Worm (Caenorhabditis elegans) whole organism, L2 larva: Measurements from ENCODE around the gene srx-33.

ENCODE experiments used
- C34F6.9 ChIP-seq: fragments of 150-350 bp; optimal IDR thresholded peaks from 2 replicates; lab custom pipeline; 2014; ENCODE audit warnings: missing biosample characterization, missing genetic modification characterization
- F13H6.1 ChIP-seq: sonication (generic microtip); optimal IDR thresholded peaks from 2 replicates; lab custom pipeline; 2016; ENCODE audit warnings: missing genetic modification characterization, missing compliant biosample characterization
- R02D3.7 ChIP-seq: fragments of 150-350 bp; optimal IDR thresholded peaks from 2 replicates; lab custom pipeline; 2014; ENCODE audit warnings: missing biosample characterization, missing genetic modification characterization
- Y55F3AM.14 ChIP-seq: fragments of 200-800 bp; sonication (Bioruptor generic); optimal IDR thresholded peaks from 2 replicates; lab custom pipeline; 2018; ENCODE audit warnings: mild to moderate bottlenecking, missing genetic modification characterization, missing compliant biosample characterization
- ZK546.5 ChIP-seq: sonication (generic microtip); optimal IDR thresholded peaks from 2 replicates; lab custom pipeline; 2017; ENCODE audit warnings: missing biosample characterization, missing genetic modification characterization
- ama-1 ChIP-seq: fragments of 150-350 bp; optimal IDR thresholded peaks from 2 replicates; lab custom pipeline; 2018; ENCODE audit warnings: inconsistent platforms
- blmp-1 ChIP-seq: sonication (generic microtip); optimal IDR thresholded peaks from 2 replicates; lab custom pipeline; 2017; ENCODE audit warnings: missing genetic modification characterization, mild to moderate bottlenecking, missing compliant biosample characterization, antibody characterized with exemption, moderate library complexity; ENCODE audit not compliant: insufficient read depth
- ceh-16 ChIP-seq: fragments of 150-350 bp; optimal IDR thresholded peaks from 2 replicates; lab custom pipeline; 2014; ENCODE audit warnings: missing biosample characterization, missing genetic modification characterization
- ceh-82 ChIP-seq: fragments of 150-350 bp; optimal IDR thresholded peaks from 2 replicates; lab custom pipeline; 2014; ENCODE audit warnings: missing biosample characterization, missing genetic modification characterization
- crh-2 ChIP-seq: sonication (generic microtip); optimal IDR thresholded peaks from 2 replicates; lab custom pipeline; 2017; ENCODE audit warnings: missing biosample characterization, missing genetic modification characterization
- dmd-4 ChIP-seq: sonication (generic microtip); optimal IDR thresholded peaks from 2 replicates; lab custom pipeline; 2017; ENCODE audit warnings: missing biosample characterization, missing genetic modification characterization
- egl-27 ChIP-seq: sonication (generic microtip); optimal IDR thresholded peaks from 3 replicates; lab custom pipeline; 2017; ENCODE audit warnings: missing biosample characterization, missing genetic modification reagents, missing genetic modification characterization
- elt-1 ChIP-seq: fragments of 150-350 bp; optimal IDR thresholded peaks from 2 replicates; lab custom pipeline; 2014; ENCODE audit warnings: missing biosample characterization, missing genetic modification characterization
- fos-1 ChIP-seq: fragments of 150-350 bp; optimal IDR thresholded peaks from 2 replicates; lab custom pipeline; 2014; ENCODE audit warnings: missing biosample characterization, missing genetic modification characterization
- gmeb-1 ChIP-seq: fragments of 150-350 bp; optimal IDR thresholded peaks from 2 replicates; lab custom pipeline; 2014; ENCODE audit warnings: missing biosample characterization, missing genetic modification characterization
- lin-13 ChIP-seq: fragments of 150-350 bp; optimal IDR thresholded peaks from 2 replicates; lab custom pipeline; 2014; ENCODE audit warnings: missing biosample characterization, missing genetic modification reagents, missing genetic modification characterization
- lin-39 ChIP-seq: fragments of 150-350 bp; optimal IDR thresholded peaks from 2 replicates; lab custom pipeline; 2014; ENCODE audit warnings: missing biosample characterization, missing genetic modification reagents, missing genetic modification characterization
- lsy-2 ChIP-seq, 2 experiments: fragments of 150-350 bp in 1 of 2; sonication (generic microtip) in 1 of 2; optimal IDR thresholded peaks; 2 replicates each; lab custom pipeline; 2014 to 2017; ENCODE audit warnings: missing biosample characterization in 2 of 2, missing genetic modification characterization in 2 of 2
- mab-5 ChIP-seq: fragments of 150-350 bp; optimal IDR thresholded peaks from 2 replicates; lab custom pipeline; 2014; ENCODE audit warnings: missing biosample characterization, missing genetic modification characterization
- mbf-1 ChIP-seq: sonication (generic microtip); optimal IDR thresholded peaks from 2 replicates; lab custom pipeline; 2017; ENCODE audit warnings: missing biosample characterization, missing genetic modification characterization
- mdl-1 ChIP-seq, 2 experiments: fragments of 150-350 bp in 1 of 2; sonication (generic microtip) in 1 of 2; optimal IDR thresholded peaks; 2 replicates each; lab custom pipeline; 2017; ENCODE audit warnings: missing biosample characterization in 2 of 2, missing genetic modification characterization in 2 of 2
- nhr-10 ChIP-seq: sonication (generic microtip); optimal IDR thresholded peaks from 2 replicates; lab custom pipeline; 2017; ENCODE audit warnings: missing biosample characterization, missing genetic modification characterization
- nhr-11 ChIP-seq: fragments of 150-350 bp; optimal IDR thresholded peaks from 2 replicates; lab custom pipeline; 2014; ENCODE audit warnings: missing biosample characterization, missing genetic modification characterization
- nhr-12 ChIP-seq: fragments of 150-350 bp; optimal IDR thresholded peaks from 2 replicates; lab custom pipeline; 2014; ENCODE audit warnings: missing biosample characterization, missing genetic modification characterization
- nhr-129 ChIP-seq: fragments of 150-350 bp; optimal IDR thresholded peaks from 2 replicates; lab custom pipeline; 2014; ENCODE audit warnings: missing biosample characterization, missing genetic modification characterization
- nhr-21 ChIP-seq: fragments of 150-350 bp; optimal IDR thresholded peaks from 2 replicates; lab custom pipeline; 2014; ENCODE audit warnings: missing biosample characterization, missing genetic modification characterization
- nhr-23 ChIP-seq: fragments of 150-350 bp; optimal IDR thresholded peaks from 2 replicates; lab custom pipeline; 2014; ENCODE audit warnings: missing biosample characterization, missing genetic modification reagents, missing genetic modification characterization
- nhr-237 ChIP-seq: fragments of 150-350 bp; optimal IDR thresholded peaks from 2 replicates; lab custom pipeline; 2014; ENCODE audit warnings: missing biosample characterization, missing genetic modification characterization
- nhr-25 ChIP-seq: fragments of 150-350 bp; sonication (generic microtip); optimal IDR thresholded peaks from 3 replicates; lab custom pipeline; 2014; ENCODE audit warnings: missing biosample characterization, missing genetic modification characterization
- nhr-6 ChIP-seq: fragments of 150-350 bp; optimal IDR thresholded peaks from 2 replicates; lab custom pipeline; 2014; ENCODE audit warnings: missing biosample characterization, missing genetic modification characterization
- nhr-77 ChIP-seq: fragments of 150-350 bp; optimal IDR thresholded peaks from 2 replicates; lab custom pipeline; 2014; ENCODE audit warnings: missing biosample characterization, missing genetic modification characterization
- peb-1 ChIP-seq: fragments of 150-350 bp; optimal IDR thresholded peaks from 2 replicates; lab custom pipeline; 2014; ENCODE audit warnings: missing biosample characterization, missing genetic modification characterization
- sem-4 ChIP-seq: fragments of 150-350 bp; optimal IDR thresholded peaks from 2 replicates; lab custom pipeline; 2014; ENCODE audit warnings: missing biosample characterization, missing genetic modification reagents, missing genetic modification characterization
- sma-3 ChIP-seq: sonication (generic microtip); optimal IDR thresholded peaks from 2 replicates; lab custom pipeline; 2016; ENCODE audit warnings: missing genetic modification reagents, missing genetic modification characterization, missing compliant biosample characterization
- sma-9 ChIP-seq, 2 experiments: fragments of 150-350 bp in 1 of 2; sonication (generic microtip) in 1 of 2; optimal IDR thresholded peaks; 2 replicates each; lab custom pipeline; 2014 to 2016; ENCODE audit warnings: missing genetic modification characterization in 2 of 2, mild to moderate bottlenecking in 1 of 2, missing biosample characterization in 1 of 2, missing compliant biosample characterization in 1 of 2, missing genetic modification reagents in 1 of 2, moderate library complexity in 1 of 2
- snpc-4 ChIP-seq: fragments of 150-350 bp; optimal IDR thresholded peaks from 2 replicates; lab custom pipeline; 2014; ENCODE audit warnings: missing biosample characterization, missing genetic modification characterization
- unc-55 ChIP-seq: fragments of 150-350 bp; sonication (generic microtip); optimal IDR thresholded peaks from 3 replicates; lab custom pipeline; 2014; ENCODE audit warnings: missing biosample characterization, missing genetic modification reagents, missing genetic modification characterization
- zag-1 ChIP-seq: fragments of 150-350 bp; optimal IDR thresholded peaks from 2 replicates; lab custom pipeline; 2014; ENCODE audit warnings: missing biosample characterization, missing genetic modification characterization
- ztf-1 ChIP-seq: fragments of 200-800 bp; sonication (Bioruptor generic); conservative IDR thresholded peaks from 2 replicates; pipeline ENCODE4 v1.3.6; 2022; ENCODE audit warnings: missing genetic modification characterization, missing compliant biosample characterization
- ztf-11 ChIP-seq: sonication (generic microtip); optimal IDR thresholded peaks from 2 replicates; lab custom pipeline; 2017; ENCODE audit warnings: missing biosample characterization, missing genetic modification characterization
- ztf-4 ChIP-seq: fragments of 150-350 bp; optimal IDR thresholded peaks from 2 replicates; lab custom pipeline; 2014; ENCODE audit warnings: missing biosample characterization, missing genetic modification characterization

The srx-33 gene

DNA sequence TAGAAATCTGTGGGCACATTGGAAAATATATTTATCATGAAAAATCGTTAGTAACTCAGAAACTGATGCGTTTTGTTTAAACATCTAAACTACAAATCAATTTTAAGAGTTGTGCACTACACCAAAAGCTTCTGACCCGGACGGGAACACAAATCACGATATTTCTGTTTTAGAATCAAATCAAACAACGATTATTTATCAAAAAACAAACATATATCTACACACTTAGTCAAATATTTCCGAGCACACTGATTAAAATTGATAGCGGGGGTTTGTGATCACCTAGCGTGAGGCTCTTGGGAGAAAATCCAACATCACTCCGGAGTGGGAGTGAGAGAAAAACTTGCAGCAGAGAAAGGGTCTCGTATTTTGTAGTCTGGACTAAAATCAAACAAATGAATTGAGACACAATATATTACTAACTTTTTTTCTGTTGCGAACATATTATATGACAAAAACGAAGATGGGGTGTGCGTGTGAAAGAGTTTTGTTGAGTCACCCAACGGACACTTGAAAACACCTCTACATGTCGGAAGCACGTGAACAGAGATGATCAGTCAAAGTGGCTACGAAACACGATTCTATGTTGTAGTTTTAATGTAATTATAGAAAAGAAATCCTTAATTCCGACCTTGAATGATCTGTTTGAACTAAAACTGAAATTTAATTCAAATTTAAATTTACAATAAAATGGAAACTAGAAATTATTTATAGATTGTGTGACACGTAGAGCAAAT is 23.3 kb downstream of the srx-33 start:
- TF ChIP-seq nhr-6 (tag; lab: Kevin White, UChicago) = no peak
- peak; percentile 16 for TF ChIP-seq crh-2 (tag; lab: Kevin White, UChicago)
- no peak for TF ChIP-seq unc-55 (GFP tag; lab: Kevin White, UChicago)
- peak; percentile 38 for TF ChIP-seq sma-9 (GFP tag; optimal IDR thresholded peaks at IDR 0.05; lab: Kevin White, UChicago)
- TF ChIP-seq sma-9 (tag; optimal IDR thresholded peaks at IDR 0.05; lab: Kevin White, UChicago) = no peak
- TF ChIP-seq mbf-1 (tag; lab: Kevin White, UChicago) = no peak
- no peak for TF ChIP-seq nhr-77
- peak; percentile 35 for TF ChIP-seq F13H6.1
- TF ChIP-seq sma-3 (GFP tag; lab: Kevin White, UChicago) = peak; percentile 14
- TF ChIP-seq fos-1 (tag; lab: Kevin White, UChicago) = peak; percentile 23
- TF ChIP-seq, all 48 proteins: peak for 5

DNA sequence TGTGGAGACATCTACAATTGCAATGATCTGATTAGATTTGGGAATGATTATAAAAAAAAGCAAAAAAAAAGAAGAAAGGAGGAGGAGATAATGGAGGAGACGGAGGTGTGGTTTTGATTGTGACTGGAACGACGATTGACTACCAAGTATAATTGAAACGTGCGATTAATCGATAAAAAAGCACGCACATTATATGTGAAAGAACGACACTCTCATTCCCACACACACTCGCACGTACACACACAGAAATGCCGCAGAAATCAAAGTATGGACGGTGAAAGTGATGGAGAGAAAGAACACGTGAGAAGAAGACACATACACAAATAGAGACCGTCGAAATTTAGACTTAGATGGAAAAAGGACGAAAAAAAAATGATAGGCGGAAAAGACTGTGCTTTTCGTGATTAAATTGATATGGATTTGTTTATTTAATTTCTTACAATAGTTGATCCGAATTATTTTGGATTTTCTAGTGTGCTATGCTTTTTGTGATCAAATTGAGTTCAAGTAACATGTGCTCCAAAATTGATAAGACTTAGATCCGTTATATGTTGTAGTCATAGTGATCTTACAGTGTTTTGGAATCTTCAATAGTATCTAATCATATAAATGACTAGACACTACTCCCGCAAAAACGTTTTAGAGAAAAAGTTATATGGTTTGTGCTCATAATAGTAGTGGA is 24.8 kb downstream of the srx-33 start, which contains the start of gene nhr-135:
Gene nhr-135, minus strand, starts transcription at position 51 of the 682 bp plus-strand sequence.
- TF ChIP-seq ztf-11 (tag; lab: Kevin White, UChicago) = no peak
- TF ChIP-seq ceh-16 (tag; lab: Kevin White, UChicago) = no peak
- TF ChIP-seq lin-13 (GFP tag; lab: Kevin White, UChicago) = no peak
- peak in 1 of 2 experiments; percentile 31 for TF ChIP-seq lsy-2 (tag; optimal IDR thresholded peaks at IDR 0.05; lab: Kevin White, UChicago)
- TF ChIP-seq nhr-129 (tag; lab: Kevin White, UChicago) = peak; percentile 71
- peak; percentile 70 for TF ChIP-seq nhr-25 (tag; lab: Kevin White, UChicago)
- TF ChIP-seq nhr-21 (tag; lab: Kevin White, UChicago) = peak; percentile 55
- TF ChIP-seq crh-2 (tag; lab: Kevin White, UChicago) = peak; percentile 80
- peak; percentile 52 to 76 for TF ChIP-seq mdl-1 (tag; optimal IDR thresholded peaks at IDR 0.05; lab: Kevin White, UChicago)
- TF ChIP-seq C34F6.9 = peak; percentile 32
- no peak for TF ChIP-seq R02D3.7 (tag; lab: Kevin White, UChicago)
- TF ChIP-seq nhr-10 (tag; lab: Kevin White, UChicago) = no peak
- peak; percentile 92 for TF ChIP-seq blmp-1 (tag; lab: Kevin White, UChicago)
- peak; percentile 86 for TF ChIP-seq sma-9 (GFP tag; optimal IDR thresholded peaks at IDR 0.05; lab: Kevin White, UChicago)
- no peak for TF ChIP-seq sma-9 (tag; optimal IDR thresholded peaks at IDR 0.05; lab: Kevin White, UChicago)
- TF ChIP-seq elt-1 = no peak
- TF ChIP-seq lin-39 (tag; lab: Kevin White, UChicago) = no peak
- TF ChIP-seq zag-1 (tag; lab: Kevin White, UChicago) = no peak
- no peak for TF ChIP-seq snpc-4
- peak; percentile 82 for TF ChIP-seq fos-1 (tag; lab: Kevin White, UChicago)
- TF ChIP-seq ama-1 (lab: Kevin White, UChicago) = peak; percentile 5
- TF ChIP-seq F13H6.1 = peak; percentile 56
- peak; percentile 56 for TF ChIP-seq gmeb-1
- TF ChIP-seq nhr-6 (tag; lab: Kevin White, UChicago) = no peak
- TF ChIP-seq sem-4 (tag; lab: Kevin White, UChicago) = no peak
- TF ChIP-seq Y55F3AM.14 (GFP tag; lab: Kevin White, UChicago) = peak; percentile 7
- no peak for TF ChIP-seq nhr-11 (tag; lab: Kevin White, UChicago)
- TF ChIP-seq ZK546.5 (tag; lab: Kevin White, UChicago) = no peak
- TF ChIP-seq egl-27 (tag; lab: Kevin White, UChicago) = peak; percentile 15
- TF ChIP-seq sma-3 (GFP tag; lab: Kevin White, UChicago) = peak; percentile 70
- TF ChIP-seq peb-1 (tag; lab: Kevin White, UChicago) = no peak
- TF ChIP-seq mbf-1 (tag; lab: Kevin White, UChicago) = no peak

DNA sequence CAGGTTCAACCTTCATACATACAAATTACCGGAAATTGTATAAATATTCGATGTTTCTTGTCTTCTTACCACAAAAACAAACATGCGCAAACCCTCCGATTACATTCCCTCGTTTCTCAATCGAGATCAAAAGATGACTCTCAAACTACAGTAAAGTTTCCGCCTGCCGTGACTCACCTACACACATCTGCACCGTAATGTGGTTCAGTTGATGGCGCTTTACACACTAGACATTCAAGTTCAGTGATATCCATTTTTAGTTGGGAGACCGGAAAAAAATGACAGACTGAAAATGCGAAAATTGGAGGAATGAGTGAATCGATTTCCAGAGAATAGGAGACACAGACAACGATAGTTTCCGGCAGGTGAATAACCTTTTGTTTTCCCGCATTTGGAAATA is 27.4 kb downstream of the srx-33 start, which contains the start of gene nhr-286:
Gene nhr-286, minus strand, starts transcription at position 324 of the 400 bp plus-strand sequence.
- no peak for TF ChIP-seq mab-5 (tag; lab: Kevin White, UChicago)
- TF ChIP-seq snpc-4 = no peak
- TF ChIP-seq dmd-4 = no peak
- no peak for TF ChIP-seq egl-27 (tag; lab: Kevin White, UChicago)
- TF ChIP-seq nhr-23 = no peak
- no peak for TF ChIP-seq lin-13 (GFP tag; lab: Kevin White, UChicago)
- no peak for TF ChIP-seq ztf-1 (GFP tag; lab: Robert Waterston, UW)
- no peak for TF ChIP-seq nhr-77
- TF ChIP-seq F13H6.1 = no peak
- TF ChIP-seq ceh-82 (tag; lab: Kevin White, UChicago) = no peak
- TF ChIP-seq unc-55 (GFP tag; lab: Kevin White, UChicago) = no peak
- TF ChIP-seq sem-4 (tag; lab: Kevin White, UChicago) = no peak
- TF ChIP-seq peb-1 (tag; lab: Kevin White, UChicago) = no peak
- TF ChIP-seq gmeb-1 = no peak
- TF ChIP-seq lsy-2 (tag; optimal IDR thresholded peaks at IDR 0.05; lab: Kevin White, UChicago) = no peak
- TF ChIP-seq ZK546.5 (tag; lab: Kevin White, UChicago) = no peak
- no peak for TF ChIP-seq R02D3.7 (tag; lab: Kevin White, UChicago)
- TF ChIP-seq ztf-4 (tag; lab: Kevin White, UChicago) = no peak
- TF ChIP-seq nhr-237 (tag; lab: Kevin White, UChicago) = no peak
- no peak for TF ChIP-seq nhr-12
